Worm (Caenorhabditis elegans) whole organism, L4 larva: ENCODE data around the gene H41C03.1.
"Not testable (repeated sequence)": the region's sequence is repeated elsewhere in the genome, so short reads cannot be mapped to it uniquely, and the experiment has no call there.

Experiments
- duxl-1 ChIP-seq: sonication (generic microtip); optimal IDR thresholded peaks from 2 replicates; lab custom pipeline; 2016; ENCODE audit warnings: mild to moderate bottlenecking, missing genetic modification characterization, moderate library complexity, missing compliant biosample characterization; ENCODE audit not compliant: poor library complexity
- egl-27 ChIP-seq: sonication (generic microtip); optimal IDR thresholded peaks from 3 replicates; lab custom pipeline; 2017; ENCODE audit warnings: missing biosample characterization, missing genetic modification reagents, missing genetic modification characterization
- mdl-1 ChIP-seq, 2 experiments: fragments of 150-350 bp in 1 of 2; sonication (generic microtip) in 1 of 2; optimal IDR thresholded peaks; 2 replicates each; lab custom pipeline; 2014 to 2017; ENCODE audit warnings: missing biosample characterization in 2 of 2, missing genetic modification characterization in 2 of 2
- nhr-111 ChIP-seq: fragments of 200-800 bp; sonication (Bioruptor generic); optimal IDR thresholded peaks from 2 replicates; lab custom pipeline; 2018; ENCODE audit warnings: mild to moderate bottlenecking, missing genetic modification characterization, missing compliant biosample characterization
- nhr-41 ChIP-seq: fragments of 200-800 bp; sonication (Bioruptor generic); IDR thresholded peaks from 2 replicates; pipeline ENCODE4 v1.3.6; 2022; ENCODE audit warnings: missing genetic modification reagents, missing genetic modification characterization, missing compliant biosample characterization
- zip-2 ChIP-seq: fragments of 150-350 bp; optimal IDR thresholded peaks from 2 replicates; lab custom pipeline; 2014; ENCODE audit warnings: missing biosample characterization, missing genetic modification characterization

- TF ChIP-seq nhr-111 (GFP tag; lab: Kevin White, UChicago); mdl-1 (tag; optimal IDR thresholded peaks at IDR 0.05; lab: Kevin White, UChicago); zip-2 (tag; lab: Kevin White, UChicago); duxl-1 (tag; lab: Kevin White, UChicago); nhr-41 (GFP tag; lab: Robert Waterston, UW); egl-27 (tag; lab: Kevin White, UChicago): not testable (repeated sequence)
Observed at ce11 chrII:5815382-5815781, 38.8 kb upstream of the H41C03.1 start, which contains the start of gene wago-5.
